Fruit fly (Drosophila melanogaster): ENCODE data around the gene Pitslre.

Pitslre gene

dm6 chr3L:20809088-20809999, 38.0 kb downstream of the Pitslre start, which contains the start of the genes CG3634 and HIPP1 (continued):
- TF ChIP-seq B-H1 (GFP tag; IDR thresholded peaks at IDR 0.05), result no peak
- TF ChIP-seq CG1024 (GFP tag; IDR thresholded peaks at IDR 0.05), result no peak
- 0 out of 3 replicates have a peak, but pooled peaks have one; percentile 24 for TF ChIP-seq Opbp (GFP tag; IDR thresholded peaks at IDR 0.05; ENCODE audit: partially characterized antibody)
- TF ChIP-seq eyg (GFP tag; optimal IDR thresholded peaks at IDR 0.05), result no peak
- no peak for TF ChIP-seq Drgx (GFP tag; IDR thresholded peaks at IDR 0.05)
- no peak for TF ChIP-seq jumu (GFP tag; optimal IDR thresholded peaks at IDR 0.05)
- no peak for TF ChIP-seq gcm (GFP tag; optimal IDR thresholded peaks at IDR 0.05)
- TF ChIP-seq NC2α (GFP tag; optimal IDR thresholded peaks at IDR 0.05), result no peak
- no peak for TF ChIP-seq bsh (GFP tag; optimal IDR thresholded peaks at IDR 0.05)
- TF ChIP-seq CG10209 (GFP tag; optimal IDR thresholded peaks at IDR 0.05), result no peak
- TF ChIP-seq CG10366 (GFP tag; IDR thresholded peaks at IDR 0.05), result no peak
- TF ChIP-seq aop (GFP tag; IDR thresholded peaks at IDR 0.05), result no peak
- no peak for TF ChIP-seq ATbp (GFP tag; optimal IDR thresholded peaks at IDR 0.05)
- TF ChIP-seq Doc2 (GFP tag; IDR thresholded peaks at IDR 0.05), result no peak
- TF ChIP-seq Hr39 (optimal IDR thresholded peaks at IDR 0.05), result no peak
- no peak for TF ChIP-seq CG17359 (tag; optimal IDR thresholded peaks at IDR 0.05)
- TF ChIP-seq CG2889 (GFP tag; IDR thresholded peaks at IDR 0.05), result no peak
- no peak for TF ChIP-seq CG3281 (GFP tag; optimal IDR thresholded peaks at IDR 0.05)
- TF ChIP-seq CG15269 (tag; optimal IDR thresholded peaks at IDR 0.05), result no peak
- TF ChIP-seq Rx (GFP tag; IDR thresholded peaks at IDR 0.05), result no peak
- peak; percentile 1 for TF ChIP-seq CG13424 (tag; optimal IDR thresholded peaks at IDR 0.05)
- TF ChIP-seq Ada2b (GFP tag; IDR thresholded peaks at IDR 0.05), result no peak
- no peak for TF ChIP-seq fru (optimal IDR thresholded peaks at IDR 0.05)
- no peak for TF ChIP-seq dysf (GFP tag; IDR thresholded peaks at IDR 0.05)
- peak; percentile 72 for TF ChIP-seq YL-1 (GFP tag; optimal IDR thresholded peaks at IDR 0.05)
- peak; percentile 41; the same call in 1 of the 2 replicates for TF ChIP-seq Bgb (GFP tag; IDR thresholded peaks at IDR 0.05; ENCODE audit: partially characterized antibody)
- no peak for TF ChIP-seq E2f1 (GFP tag; IDR thresholded peaks at IDR 0.05)
- TF ChIP-seq CG8089 (GFP tag; optimal IDR thresholded peaks at IDR 0.05), result no peak
- TF ChIP-seq CG32772 (GFP tag; IDR thresholded peaks at IDR 0.05), result peak; percentile 44; the same call in 1 of the 2 replicates
- no peak for TF ChIP-seq CG11723 (GFP tag; optimal IDR thresholded peaks at IDR 0.05)
- TF ChIP-seq pita (GFP tag; optimal IDR thresholded peaks at IDR 0.05), result no peak
- TF ChIP-seq CG10959 (GFP tag; IDR thresholded peaks at IDR 0.05), result no peak
- no peak for TF ChIP-seq Awh (GFP tag; IDR thresholded peaks at IDR 0.05)
- TF ChIP-seq sisA (GFP tag; IDR thresholded peaks at IDR 0.05), result no peak
- no peak for TF ChIP-seq sob (GFP tag; IDR thresholded peaks at IDR 0.05)
- no peak for TF ChIP-seq CG31224 (GFP tag; IDR thresholded peaks at IDR 0.05)
- TF ChIP-seq CG1832 (GFP tag; optimal IDR thresholded peaks at IDR 0.05), result no peak
- no peak for TF ChIP-seq CG7271 (tag; optimal IDR thresholded peaks at IDR 0.05)
- TF ChIP-seq pnt (GFP tag; optimal IDR thresholded peaks at IDR 0.05), result no peak
- no peak for TF ChIP-seq dati (GFP tag; IDR thresholded peaks at IDR 0.05)
- no peak for TF ChIP-seq Hey (tag; optimal IDR thresholded peaks at IDR 0.05)
- no peak for TF ChIP-seq prd (optimal IDR thresholded peaks at IDR 0.05)
- no peak; the same call in 2 of the 3 replicates for TF ChIP-seq prd (GFP tag; IDR thresholded peaks at IDR 0.05)
- TF ChIP-seq odd (GFP tag; optimal IDR thresholded peaks at IDR 0.05), result no peak
- no peak for TF ChIP-seq CG18619 (GFP tag; optimal IDR thresholded peaks at IDR 0.05)
- TF ChIP-seq CG11398 (GFP tag; optimal IDR thresholded peaks at IDR 0.05), result no peak
- TF ChIP-seq twi (tag; optimal IDR thresholded peaks at IDR 0.05), result no peak
- no peak for TF ChIP-seq NK7.1 (GFP tag; optimal IDR thresholded peaks at IDR 0.05)
- no peak for TF ChIP-seq Fer3 (tag; optimal IDR thresholded peaks at IDR 0.05)
- no peak for TF ChIP-seq CG13894 (tag; optimal IDR thresholded peaks at IDR 0.05)
- no peak for TF ChIP-seq sug (tag; optimal IDR thresholded peaks at IDR 0.05)

All from whole organism, embryonic.